Fruit fly (Drosophila melanogaster) whole organism: ENCODE data around the gene obe.

Source experiments
- CG8478 ChIP-seq: fragments of >200 bp; optimal IDR thresholded peaks from 2 replicates; lab custom pipeline; 2018; ENCODE audit warnings: inconsistent platforms
- Dll ChIP-seq: fragments of >200 bp; optimal IDR thresholded peaks from 2 replicates; lab custom pipeline; 2017
- EcR ChIP-seq, 2 experiments: fragments of >200 bp; optimal IDR thresholded peaks; 2 replicates each; lab custom pipeline; 2017; ENCODE audit warnings: missing biosample characterization in 2 of 2, missing genetic modification characterization in 2 of 2, missing genetic modification reagents in 2 of 2
- pan ChIP-seq: fragments of >200 bp; optimal IDR thresholded peaks from 2 replicates; lab custom pipeline; 2017
- psq ChIP-seq: fragments of >200 bp; optimal IDR thresholded peaks from 2 replicates; lab custom pipeline; 2017
- usp ChIP-seq: fragments of >200 bp; optimal IDR thresholded peaks from 2 replicates; lab custom pipeline; 2017; ENCODE audit warnings: missing biosample characterization, missing genetic modification characterization, mixed read lengths

Gene obe

DNA sequence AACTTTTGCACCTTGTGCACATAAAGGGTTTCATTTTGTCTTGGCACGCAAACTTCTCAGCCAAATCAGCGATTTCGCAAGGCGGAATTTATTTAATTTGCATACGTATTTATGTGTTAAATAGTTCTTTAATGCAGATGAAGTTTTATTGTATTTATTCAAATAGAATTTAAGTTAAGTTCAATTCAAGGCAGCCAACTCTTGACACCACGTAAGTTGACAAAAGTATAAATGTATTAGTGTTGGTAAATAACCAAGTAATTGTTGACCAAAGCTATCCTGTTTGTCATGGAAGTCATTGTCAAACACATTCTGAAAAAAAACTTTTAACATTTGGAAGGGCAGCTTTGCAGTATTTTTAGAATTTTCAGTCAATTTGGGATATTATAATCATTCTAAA is 8.5 kb downstream of the obe start, which contains the start of gene maca:
Gene maca, plus strand, starts transcription at position 301 of the 400 bp plus-strand sequence.
- no peak for TF ChIP-seq pan (lab: Kevin White, UChicago)
- TF ChIP-seq EcR (GFP tag; optimal IDR thresholded peaks at IDR 0.05; lab: Kevin White, UChicago): no peak
- no peak for TF ChIP-seq Dll (lab: Kevin White, UChicago)
- TF ChIP-seq usp (GFP tag; lab: Kevin White, UChicago): no peak
- TF ChIP-seq CG8478: no peak
- TF ChIP-seq psq (lab: Kevin White, UChicago): no peak

DNA sequence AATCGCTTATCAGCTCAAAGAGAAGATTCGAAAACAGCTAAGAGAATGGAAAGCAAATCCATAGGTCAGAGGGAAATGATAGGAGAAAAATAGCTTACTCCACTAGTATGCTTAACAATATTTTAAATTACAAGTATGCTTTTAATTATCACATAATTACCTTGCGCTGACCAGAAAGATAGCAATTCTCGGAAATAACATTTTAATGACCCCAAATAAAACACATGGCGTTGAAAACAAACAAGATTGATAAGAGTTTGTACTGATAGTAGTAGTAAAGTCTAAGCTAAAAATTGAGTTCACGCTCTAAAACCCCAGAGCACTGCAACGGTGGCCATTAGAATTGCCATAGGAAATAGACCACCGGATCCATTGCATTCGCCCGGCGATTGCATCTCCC is 21.9 kb downstream of the obe start:
- TF ChIP-seq Dll (lab: Kevin White, UChicago) (no peak), pan (lab: Kevin White, UChicago) (no peak), EcR (GFP tag; optimal IDR thresholded peaks at IDR 0.05; lab: Kevin White, UChicago) (no peak), CG8478 (no peak), psq (lab: Kevin White, UChicago) (no peak), usp (GFP tag; lab: Kevin White, UChicago) (no peak)

DNA sequence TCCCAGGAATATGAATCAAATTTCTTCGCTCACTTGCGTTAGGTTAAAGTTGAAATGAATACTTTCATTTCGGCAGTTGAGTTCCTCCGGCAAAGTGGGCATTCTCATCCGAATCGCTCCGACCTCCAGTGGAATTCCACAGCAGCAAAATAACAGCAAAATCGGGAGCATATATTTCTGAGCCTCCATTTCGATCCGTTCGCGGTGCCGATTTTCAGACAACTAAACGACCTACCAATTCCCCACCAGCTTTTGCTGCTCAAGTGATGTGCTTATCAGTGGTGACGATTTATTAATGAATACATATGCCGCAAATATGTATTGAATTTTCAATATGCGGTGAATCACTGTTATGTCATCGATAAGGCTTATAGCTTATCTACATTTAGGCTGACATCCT is 22.8 kb downstream of the obe start, which contains the start of gene CG44014:
Gene CG44014, minus strand, starts transcription at position 256 of the 400 bp plus-strand sequence.
- TF ChIP-seq EcR (GFP tag; optimal IDR thresholded peaks at IDR 0.05; lab: Kevin White, UChicago): no peak
- TF ChIP-seq pan (lab: Kevin White, UChicago): no peak
- TF ChIP-seq usp (GFP tag; lab: Kevin White, UChicago): no peak
- no peak for TF ChIP-seq psq (lab: Kevin White, UChicago)

DNA sequence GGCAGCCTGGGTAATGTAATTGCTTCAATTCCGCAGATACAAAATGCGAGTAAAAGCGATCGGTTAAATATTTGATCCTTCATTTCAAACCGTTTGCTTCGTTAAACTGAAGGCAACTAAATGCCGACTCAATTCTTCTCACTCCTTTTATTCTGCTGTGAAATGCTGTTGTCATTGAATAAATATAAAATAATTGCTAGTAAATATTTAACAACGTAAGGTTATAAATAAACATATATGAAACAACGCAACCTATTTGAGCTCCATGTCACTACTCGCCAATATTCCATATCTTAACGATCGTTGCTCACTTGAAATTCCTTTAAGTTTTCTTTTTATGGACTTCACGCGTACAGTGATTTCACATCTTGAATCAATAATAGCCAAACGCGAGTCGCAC is 24.0 kb downstream of the obe start, which contains the start of gene CG44013:
Gene CG44013, minus strand, starts transcription at position 101 of the 400 bp plus-strand sequence.
- no peak for TF ChIP-seq pan (lab: Kevin White, UChicago)
- no peak for TF ChIP-seq Dll (lab: Kevin White, UChicago)
- no peak for TF ChIP-seq CG8478
- no peak for TF ChIP-seq usp (GFP tag; lab: Kevin White, UChicago)
- TF ChIP-seq EcR (GFP tag; optimal IDR thresholded peaks at IDR 0.05; lab: Kevin White, UChicago): no peak

DNA sequence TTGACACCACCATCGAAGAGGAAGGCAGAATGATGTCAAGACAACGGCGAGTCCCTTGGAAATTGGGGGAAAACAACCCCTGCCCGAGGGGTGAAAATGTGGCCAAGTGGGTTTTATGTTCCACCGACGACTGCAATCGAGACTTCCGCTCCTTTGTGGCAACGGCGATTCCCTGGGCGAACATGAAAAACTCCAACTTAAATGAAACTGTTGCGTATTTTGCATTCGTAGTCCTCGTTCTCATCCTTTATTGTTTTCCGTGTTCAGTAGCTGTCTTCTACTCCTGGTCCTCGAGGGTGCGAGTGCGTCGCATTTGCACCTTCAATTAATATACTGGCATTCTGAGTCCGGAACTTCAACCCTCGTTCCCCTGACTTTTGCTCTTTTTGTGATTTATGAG is 26.4 kb downstream of the obe start:
- no peak for TF ChIP-seq psq (lab: Kevin White, UChicago)
- TF ChIP-seq EcR (GFP tag; optimal IDR thresholded peaks at IDR 0.05; lab: Kevin White, UChicago): no peak
- no peak for TF ChIP-seq pan (lab: Kevin White, UChicago)
- TF ChIP-seq CG8478: no peak
- no peak for TF ChIP-seq Dll (lab: Kevin White, UChicago)
- TF ChIP-seq usp (GFP tag; lab: Kevin White, UChicago): no peak

DNA sequence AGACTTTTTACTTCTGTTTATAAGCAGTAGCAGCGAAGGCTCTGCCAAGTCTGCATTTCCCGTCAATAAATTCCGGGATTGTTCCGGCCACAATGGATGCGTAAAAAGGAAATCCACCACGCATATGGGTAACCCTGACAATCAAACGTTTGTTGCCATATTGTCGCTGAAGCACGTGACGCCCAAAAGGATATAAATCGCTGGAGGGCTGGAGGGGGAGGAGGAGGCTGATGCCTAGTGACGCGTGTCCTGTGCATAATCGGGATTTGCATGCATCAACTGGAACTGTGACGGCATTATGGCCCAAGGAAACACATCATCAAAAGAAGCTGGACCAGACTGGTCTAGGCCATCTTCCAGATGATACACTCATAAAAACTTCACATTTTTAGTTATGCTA is 27.4 kb downstream of the obe start:
- TF ChIP-seq CG8478 (no peak), EcR (GFP tag; optimal IDR thresholded peaks at IDR 0.05; lab: Kevin White, UChicago) (no peak), pan (lab: Kevin White, UChicago) (no peak), usp (GFP tag; lab: Kevin White, UChicago) (no peak)

DNA sequence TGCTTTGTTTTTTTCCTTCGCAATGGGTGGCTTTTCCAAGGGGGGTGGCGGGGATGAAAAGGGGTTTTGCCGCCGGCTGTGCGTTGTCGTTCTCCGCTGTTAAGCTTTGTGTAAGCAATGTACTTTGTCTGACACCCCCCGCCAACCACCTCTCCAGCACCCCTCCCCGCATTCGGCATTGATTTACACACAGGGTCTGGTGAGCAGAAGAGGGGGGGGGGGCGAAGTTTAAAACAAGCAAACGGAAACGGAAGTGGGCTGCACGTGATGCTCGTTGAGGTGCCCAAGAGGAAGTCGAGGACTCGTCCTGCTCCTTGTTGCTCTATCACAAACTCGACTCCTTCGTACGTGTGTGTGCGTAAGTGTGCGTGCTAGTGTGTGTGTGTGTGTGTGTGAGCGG is 31.3 kb downstream of the obe start:
- TF ChIP-seq CG8478 (no peak), pan (lab: Kevin White, UChicago) (no peak), usp (GFP tag; lab: Kevin White, UChicago) (no peak), EcR (GFP tag; optimal IDR thresholded peaks at IDR 0.05; lab: Kevin White, UChicago) (no peak)

DNA sequence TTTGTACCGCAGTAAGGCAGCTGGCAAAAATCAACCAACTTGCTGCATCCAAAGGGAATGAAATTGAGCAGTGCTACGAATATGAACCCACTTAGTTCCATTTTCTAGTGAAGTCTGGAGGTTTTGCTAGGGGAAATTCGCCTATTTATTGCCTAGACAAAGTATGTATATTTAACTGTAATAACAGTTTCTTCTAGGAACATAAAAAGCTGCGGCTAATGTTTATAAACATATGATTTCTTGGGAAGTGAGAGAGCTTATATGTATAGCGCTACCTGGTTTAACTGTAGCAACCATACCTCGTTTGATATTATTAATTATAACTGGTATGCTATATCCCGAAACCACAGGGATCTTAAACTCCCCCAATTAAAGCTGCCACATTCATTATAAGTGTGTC is 45.5 kb downstream of the obe start, which contains the start of gene CG31296:
Gene CG31296, minus strand, starts transcription at position 101 of the 400 bp plus-strand sequence.
- no peak for TF ChIP-seq CG8478
- no peak for TF ChIP-seq psq (lab: Kevin White, UChicago)
- no peak for TF ChIP-seq pan (lab: Kevin White, UChicago)
- TF ChIP-seq EcR (GFP tag; optimal IDR thresholded peaks at IDR 0.05; lab: Kevin White, UChicago): no peak
- no peak for TF ChIP-seq usp (GFP tag; lab: Kevin White, UChicago)
- no peak for TF ChIP-seq Dll (lab: Kevin White, UChicago)

DNA sequence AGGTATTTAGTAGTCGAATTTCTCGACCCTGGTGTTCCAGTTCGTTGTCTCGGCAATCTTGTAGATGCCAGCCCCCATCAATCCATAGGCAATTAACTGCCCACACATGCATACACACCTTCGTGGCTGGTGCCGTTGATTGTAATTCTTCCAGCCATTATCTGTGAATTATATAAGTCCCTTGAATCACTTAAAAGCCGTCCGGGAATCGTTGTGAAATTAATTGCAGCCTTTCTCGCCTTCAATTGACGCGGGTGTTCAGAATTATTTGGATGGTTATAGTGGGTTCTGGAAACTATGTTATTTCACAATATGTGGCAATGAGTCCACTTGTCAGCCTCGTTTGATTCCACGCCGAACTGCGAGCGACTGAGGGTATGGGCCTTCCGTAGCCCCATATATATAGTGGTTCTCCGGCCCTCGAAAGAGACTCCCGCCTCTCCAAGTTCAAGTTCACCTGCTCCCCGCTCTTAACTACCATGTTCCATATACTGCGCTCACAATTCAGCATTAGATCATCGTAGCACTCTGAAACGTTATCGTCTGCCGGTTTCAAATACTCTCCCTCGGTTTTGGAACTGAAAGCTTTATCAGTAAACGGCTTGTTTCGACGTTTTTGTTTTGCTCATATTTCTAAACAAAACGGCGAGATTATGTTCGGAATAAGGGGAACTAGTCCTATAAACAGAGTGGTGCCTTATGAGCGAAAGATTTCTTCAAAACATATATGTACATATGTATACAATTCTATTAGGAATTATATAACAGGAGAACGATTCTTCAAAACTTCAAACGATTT is 51.3 kb downstream of the obe start, which contains the start of gene AOX1:
Gene AOX1, minus strand, starts transcription at position 375 of the 799 bp plus-strand sequence.
- TF ChIP-seq pan (lab: Kevin White, UChicago) (no peak), EcR (GFP tag; optimal IDR thresholded peaks at IDR 0.05; lab: Kevin White, UChicago) (no peak), Dll (lab: Kevin White, UChicago) (no peak), psq (lab: Kevin White, UChicago) (no peak), usp (GFP tag; lab: Kevin White, UChicago) (no peak), CG8478 (no peak)

DNA sequence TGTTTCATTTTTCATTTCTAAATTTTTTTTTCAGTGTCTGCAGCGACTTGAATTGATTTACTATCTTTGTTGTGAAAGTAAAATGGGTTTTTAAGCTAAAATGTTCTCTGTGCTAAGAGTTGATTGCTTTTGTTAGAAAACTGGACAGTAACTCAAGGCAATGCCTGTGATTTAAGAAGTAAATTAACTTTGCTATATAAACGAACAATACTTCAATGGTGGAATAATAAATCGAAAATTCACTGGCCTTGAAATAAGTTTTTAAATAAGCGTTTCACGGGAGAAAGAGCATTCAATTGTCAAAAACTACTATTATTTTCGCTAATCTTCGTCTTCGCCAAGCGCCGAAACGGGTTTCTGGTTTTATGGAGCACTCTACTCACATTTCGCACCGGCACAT is 55.1 kb downstream of the obe start:
- TF ChIP-seq usp (GFP tag; lab: Kevin White, UChicago) (no peak), EcR (GFP tag; optimal IDR thresholded peaks at IDR 0.05; lab: Kevin White, UChicago) (no peak), psq (lab: Kevin White, UChicago) (no peak), CG8478 (no peak), Dll (lab: Kevin White, UChicago) (no peak), pan (lab: Kevin White, UChicago) (no peak)

DNA sequence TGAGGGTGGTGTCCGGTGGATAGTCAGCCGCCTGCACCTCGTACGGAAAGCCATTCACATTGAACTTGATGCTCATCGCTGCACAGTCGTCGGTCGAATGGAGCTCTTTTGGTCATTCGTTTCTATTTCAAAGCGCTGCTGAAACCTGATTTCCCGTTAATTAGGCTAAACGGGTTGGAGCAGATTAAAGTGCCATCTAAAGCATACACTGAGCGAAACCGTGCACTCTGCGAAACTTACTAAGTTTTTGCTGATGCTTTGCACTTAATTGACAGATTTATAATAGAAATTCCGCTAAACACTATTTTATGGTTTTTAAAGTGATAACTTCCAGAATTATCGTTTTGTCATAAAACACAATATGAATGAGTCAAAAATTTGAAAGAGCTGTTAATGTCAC is 56.5 kb downstream of the obe start, which contains the start of gene AOX2:
Gene AOX2, minus strand, starts transcription at position 101 of the 400 bp plus-strand sequence.
- no peak for TF ChIP-seq pan (lab: Kevin White, UChicago)
- no peak for TF ChIP-seq usp (GFP tag; lab: Kevin White, UChicago)
- TF ChIP-seq EcR (GFP tag; optimal IDR thresholded peaks at IDR 0.05; lab: Kevin White, UChicago): no peak
- TF ChIP-seq CG8478: no peak
- no peak for TF ChIP-seq Dll (lab: Kevin White, UChicago)
- no peak for TF ChIP-seq psq (lab: Kevin White, UChicago)
